Fruit fly (Drosophila melanogaster) whole organism, embryonic: Measurements from ENCODE around the gene Cap-D3.
A peak's percentile ranks its signal among the peaks of the same experiment; 100 is the strongest.

Source experiments
- Abd-B ChIP-seq: fragments of 200-800 bp; sonication (Bioruptor generic); optimal IDR thresholded peaks from 2 replicates; lab custom pipeline; 2018; ENCODE audit warnings: missing biosample characterization, mild to moderate bottlenecking, missing genetic modification characterization, moderate library complexity
- CG10366 ChIP-seq: fragments of 200-800 bp; sonication (Bioruptor generic); IDR thresholded peaks from 2 replicates; pipeline ENCODE4 v1.3.6; 2022; ENCODE audit warnings: missing biosample characterization, missing genetic modification characterization
- CG10462 ChIP-seq: fragments of 200-800 bp; sonication (Bioruptor generic); optimal IDR thresholded peaks from 2 replicates; lab custom pipeline; 2016; ENCODE audit warnings: missing biosample characterization, missing genetic modification characterization
- CG11560 ChIP-seq: fragments of 200-800 bp; sonication (Bioruptor generic); IDR thresholded peaks from 3 replicates; pipeline ENCODE4 v1.3.6; 2022; ENCODE audit warnings: missing biosample characterization, missing genetic modification characterization
- CG1233 ChIP-seq: fragments of 200-800 bp; sonication (Bioruptor generic); optimal IDR thresholded peaks from 4 replicates; lab custom pipeline; 2018; ENCODE audit warnings: missing biosample characterization, mild to moderate bottlenecking, missing genetic modification characterization
- CG12769 ChIP-seq: fragments of 200-800 bp; sonication (Bioruptor generic); optimal IDR thresholded peaks from 2 replicates; lab custom pipeline; 2019; ENCODE audit warnings: missing biosample characterization, mild to moderate bottlenecking, missing genetic modification characterization, moderate library complexity
- CG13287 ChIP-seq: fragments of 200-800 bp; sonication (Bioruptor generic); IDR thresholded peaks from 2 replicates; pipeline ENCODE4 v1.3.6; 2022; ENCODE audit warnings: missing biosample characterization, missing genetic modification characterization; ENCODE audit not compliant: partially characterized antibody
- CG13624 ChIP-seq: fragments of 200-800 bp; sonication (Bioruptor generic); optimal IDR thresholded peaks from 2 replicates; lab custom pipeline; 2016; ENCODE audit warnings: missing biosample characterization, missing genetic modification characterization
- CG14014 ChIP-seq: fragments of 200-800 bp; sonication (Bioruptor generic); IDR thresholded peaks from 2 replicates; pipeline ENCODE4 v1.3.6; 2022; ENCODE audit warnings: missing biosample characterization, missing genetic modification characterization
- CG14050 ChIP-seq: fragments of 200-800 bp; sonication (Bioruptor generic); IDR thresholded peaks from 3 replicates; pipeline ENCODE4 v1.3.6; 2022; ENCODE audit warnings: missing biosample characterization, missing genetic modification characterization
- CG15479 ChIP-seq: fragments of 200-800 bp; sonication (Bioruptor generic); optimal IDR thresholded peaks from 3 replicates; lab custom pipeline; 2019; ENCODE audit warnings: missing biosample characterization, mild to moderate bottlenecking, missing genetic modification characterization, moderate library complexity
- CG1602 ChIP-seq: fragments of 200-800 bp; sonication (Bioruptor generic); optimal IDR thresholded peaks from 3 replicates; lab custom pipeline; 2016; ENCODE audit warnings: missing biosample characterization, missing genetic modification characterization
- CG17186 ChIP-seq: fragments of 200-800 bp; sonication (Bioruptor generic); optimal IDR thresholded peaks from 3 replicates; lab custom pipeline; 2017; ENCODE audit warnings: missing biosample characterization, missing genetic modification reagents, missing genetic modification characterization
- CG17328 ChIP-seq: fragments of 200-800 bp; sonication (Bioruptor generic); IDR thresholded peaks from 2 replicates; pipeline ENCODE4 v1.3.6; 2022; ENCODE audit warnings: missing biosample characterization, missing genetic modification characterization
- CG17385 ChIP-seq: fragments of 200-800 bp; sonication (Bioruptor generic); optimal IDR thresholded peaks from 3 replicates; lab custom pipeline; 2018; ENCODE audit warnings: missing biosample characterization, mild to moderate bottlenecking, missing genetic modification characterization
- CG17912 ChIP-seq: fragments of 200-800 bp; sonication (Bioruptor generic); optimal IDR thresholded peaks from 2 replicates; lab custom pipeline; 2018; ENCODE audit warnings: missing biosample characterization, mild to moderate bottlenecking, missing genetic modification characterization
- CG18262 ChIP-seq: fragments of 200-800 bp; optimal IDR thresholded peaks from 3 replicates; lab custom pipeline; 2019; ENCODE audit warnings: missing biosample characterization, mild to moderate bottlenecking, missing genetic modification characterization, moderate library complexity
- CG3065 ChIP-seq: fragments of 200-800 bp; sonication (Bioruptor generic); optimal IDR thresholded peaks from 2 replicates; lab custom pipeline; 2016; ENCODE audit warnings: missing biosample characterization, missing genetic modification characterization
- CG34376 ChIP-seq: fragments of 200-800 bp; sonication (Bioruptor generic); optimal IDR thresholded peaks from 2 replicates; lab custom pipeline; 2018; ENCODE audit warnings: missing biosample characterization, mild to moderate bottlenecking, missing genetic modification characterization
- CG4404 ChIP-seq: fragments of 200-800 bp; sonication (Bioruptor generic); IDR thresholded peaks from 2 replicates; pipeline ENCODE4 v1.3.6; 2022; ENCODE audit warnings: missing biosample characterization, missing genetic modification characterization
- CG6654 ChIP-seq: fragments of 200-800 bp; sonication (Bioruptor generic); optimal IDR thresholded peaks from 2 replicates; lab custom pipeline; 2017; ENCODE audit warnings: missing biosample characterization, mild to moderate bottlenecking, missing genetic modification characterization
- CG6689 ChIP-seq: fragments of 200-800 bp; sonication (Bioruptor generic); IDR thresholded peaks from 2 replicates; pipeline ENCODE4 v1.3.6; 2022; ENCODE audit warnings: missing biosample characterization, missing genetic modification characterization
- CG7987 ChIP-seq: fragments of 200-800 bp; sonication (Bioruptor generic); optimal IDR thresholded peaks from 2 replicates; lab custom pipeline; 2018; ENCODE audit warnings: missing biosample characterization, mild to moderate bottlenecking, missing genetic modification characterization, moderate library complexity
- Drgx ChIP-seq: fragments of 200-800 bp; sonication (Bioruptor generic); IDR thresholded peaks from 2 replicates; pipeline ENCODE4 v1.3.6; 2022; ENCODE audit warnings: missing biosample characterization, missing genetic modification characterization
- Gug ChIP-seq: fragments of 200-800 bp; sonication (Bioruptor generic); IDR thresholded peaks from 4 replicates; pipeline ENCODE4 v1.3.6; 2022; ENCODE audit warnings: missing biosample characterization, missing genetic modification characterization
- H2.0 ChIP-seq: fragments of 200-800 bp; sonication (Bioruptor generic); IDR thresholded peaks from 2 replicates; pipeline ENCODE4 v1.3.6; 2022; ENCODE audit warnings: missing biosample characterization, missing genetic modification characterization
- HmgZ ChIP-seq: fragments of 200-800 bp; sonication (Bioruptor generic); optimal IDR thresholded peaks from 2 replicates; lab custom pipeline; 2018; ENCODE audit warnings: missing biosample characterization, mild to moderate bottlenecking, missing genetic modification characterization
- Hmx ChIP-seq: fragments of 200-800 bp; sonication (Bioruptor generic); optimal IDR thresholded peaks from 2 replicates; lab custom pipeline; 2016; ENCODE audit warnings: missing biosample characterization, missing genetic modification characterization
- MTF-1 ChIP-seq: fragments of 200-800 bp; sonication (Bioruptor generic); optimal IDR thresholded peaks from 2 replicates; lab custom pipeline; 2018; ENCODE audit warnings: missing biosample characterization, mild to moderate bottlenecking, missing genetic modification characterization, borderline replicate concordance
- Meics ChIP-seq: fragments of 200-800 bp; sonication (Bioruptor generic); optimal IDR thresholded peaks from 2 replicates; lab custom pipeline; 2017; ENCODE audit warnings: missing biosample characterization, mild to moderate bottlenecking, missing genetic modification characterization
- Mes4 ChIP-seq: fragments of 200-800 bp; sonication (Bioruptor generic); optimal IDR thresholded peaks from 2 replicates; lab custom pipeline; 2016; ENCODE audit warnings: missing biosample characterization, missing genetic modification characterization
- NC2β ChIP-seq: fragments of 200-800 bp; sonication (Bioruptor generic); optimal IDR thresholded peaks from 2 replicates; lab custom pipeline; 2016; ENCODE audit warnings: missing biosample characterization, missing genetic modification characterization
- Rx ChIP-seq: fragments of 200-800 bp; sonication (Bioruptor generic); IDR thresholded peaks from 2 replicates; pipeline ENCODE4 v1.3.6; 2022; ENCODE audit warnings: missing biosample characterization, missing genetic modification characterization
- ap ChIP-seq: fragments of 200-800 bp; sonication (Bioruptor generic); IDR thresholded peaks from 2 replicates; pipeline ENCODE4 v1.3.6; 2022; ENCODE audit warnings: missing biosample characterization, missing genetic modification characterization
- ato ChIP-seq: fragments of 200-800 bp; sonication (Bioruptor generic); IDR thresholded peaks from 2 replicates; pipeline ENCODE4 v1.3.6; 2022; ENCODE audit warnings: missing biosample characterization, missing genetic modification characterization; ENCODE audit not compliant: partially characterized antibody
- cas ChIP-seq: fragments of 200-800 bp; sonication (Bioruptor generic); IDR thresholded peaks from 2 replicates; pipeline ENCODE4 v1.3.6; 2022; ENCODE audit warnings: missing biosample characterization, missing genetic modification characterization
- dm ChIP-seq: fragments of 200-800 bp; sonication (Bioruptor generic); optimal IDR thresholded peaks from 3 replicates; lab custom pipeline; 2016; ENCODE audit warnings: missing biosample characterization, missing genetic modification characterization
- eve ChIP-seq, 2 experiments: fragments of >200 bp; optimal IDR thresholded peaks; 2 replicates each; lab custom pipeline; 2017; ENCODE audit warnings: missing biosample characterization in 2 of 2, missing genetic modification characterization in 2 of 2
- fu2 ChIP-seq: fragments of 200-800 bp; sonication (Bioruptor generic); optimal IDR thresholded peaks from 2 replicates; lab custom pipeline; 2016; ENCODE audit warnings: missing biosample characterization, missing genetic modification characterization
- hth ChIP-seq: fragments of >200 bp; optimal IDR thresholded peaks from 2 replicates; lab custom pipeline; 2017; ENCODE audit warnings: inconsistent platforms
- inv ChIP-seq: fragments of 200-800 bp; sonication (Bioruptor generic); IDR thresholded peaks from 2 replicates; pipeline ENCODE4 v1.3.6; 2022; ENCODE audit warnings: missing biosample characterization, missing genetic modification characterization; ENCODE audit not compliant: partially characterized antibody
- mirr ChIP-seq: fragments of 200-800 bp; sonication (Bioruptor generic); optimal IDR thresholded peaks from 3 replicates; lab custom pipeline; 2018; ENCODE audit warnings: missing biosample characterization, mild to moderate bottlenecking, missing genetic modification characterization
- onecut ChIP-seq: fragments of 200-800 bp; sonication (Bioruptor generic); IDR thresholded peaks from 2 replicates; pipeline ENCODE4 v1.3.6; 2022; ENCODE audit warnings: missing biosample characterization, missing genetic modification characterization
- sens ChIP-seq: fragments of 200-800 bp; sonication (Bioruptor generic); peaks from one replicate; lab custom pipeline; 2016; ENCODE audit warnings: missing biosample characterization, missing genetic modification characterization
- sob ChIP-seq: fragments of 200-800 bp; sonication (Bioruptor generic); IDR thresholded peaks from 2 replicates; pipeline ENCODE4 v1.3.6; 2022; ENCODE audit warnings: missing biosample characterization, missing genetic modification characterization
- stc ChIP-seq: fragments of 200-800 bp; sonication (Bioruptor generic); IDR thresholded peaks from 2 replicates; pipeline ENCODE4 v1.3.6; 2022; ENCODE audit warnings: missing biosample characterization, missing genetic modification characterization
- tio ChIP-seq: fragments of 200-800 bp; sonication (Bioruptor generic); optimal IDR thresholded peaks from 2 replicates; lab custom pipeline; 2017; ENCODE audit warnings: missing biosample characterization, missing genetic modification characterization, inconsistent platforms
- tll ChIP-seq, 2 experiments: fragments of 200-800 bp in 1 of 2; fragments of >200 bp in 1 of 2; sonication (Bioruptor generic) in 1 of 2; optimal IDR thresholded peaks; 2 replicates each; lab custom pipeline; 2017 to 2019; ENCODE audit warnings: missing biosample characterization in 2 of 2, missing genetic modification characterization in 2 of 2, mild to moderate bottlenecking in 1 of 2, moderate library complexity in 1 of 2
- vfl ChIP-seq: fragments of 200-800 bp; sonication (Bioruptor generic); optimal IDR thresholded peaks from 2 replicates; lab custom pipeline; 2016; ENCODE audit warnings: missing biosample characterization, missing genetic modification characterization
- vvl ChIP-seq: fragments of 200-800 bp; sonication (Bioruptor generic); IDR thresholded peaks from 2 replicates; pipeline ENCODE4 v1.3.6; 2022; ENCODE audit warnings: missing biosample characterization, missing genetic modification characterization
- zfh1 ChIP-seq: fragments of 200-800 bp; sonication (Bioruptor generic); IDR thresholded peaks from 3 replicates; pipeline ENCODE4 v1.3.6; 2022; ENCODE audit warnings: missing biosample characterization, missing genetic modification characterization

Gene Cap-D3

dm6 chr2L:5496468-5497093, 29.1 kb upstream of the Cap-D3 start (continued):
- TF ChIP-seq CG34376 (GFP tag; lab: Kevin White, UChicago): no peak
- peak; percentile 35 for TF ChIP-seq CG1233 (GFP tag; lab: Kevin White, UChicago)
- no peak; the same call in 1 of the 2 replicates for TF ChIP-seq sob (GFP tag; lab: Robert Waterston, UW)
- TF ChIP-seq CG6654: no peak
- no peak for TF ChIP-seq CG15479 (GFP tag; lab: Kevin White, UChicago)
- peak; percentile 36 for TF ChIP-seq NC2β (GFP tag; lab: Kevin White, UChicago)
- peak; percentile 2 for TF ChIP-seq fu2 (GFP tag; lab: Kevin White, UChicago)
- TF ChIP-seq vfl (GFP tag; lab: Kevin White, UChicago): no peak
- TF ChIP-seq Gug (GFP tag; lab: Robert Waterston, UW): peak; percentile 24; the same call in 1 of the 4 replicates
- TF ChIP-seq CG13624 (GFP tag; lab: Kevin White, UChicago): peak; percentile 44
- peak; percentile 44; the same call in 1 of the 2 replicates for TF ChIP-seq H2.0 (GFP tag; lab: Robert Waterston, UW)
- TF ChIP-seq CG17385: peak; percentile 50
- TF ChIP-seq onecut (GFP tag; lab: Robert Waterston, UW): peak; percentile 43; the same call in 1 of the 2 replicates
- TF ChIP-seq zfh1 (GFP tag; lab: Robert Waterston, UW): peak; percentile 77
- TF ChIP-seq sens (GFP tag; lab: Kevin White, UChicago): peak; percentile 95
- TF ChIP-seq CG18262: peak; percentile 76
- peak; percentile 45 for TF ChIP-seq tio (GFP tag; lab: Kevin White, UChicago)
- peak; percentile 9 for TF ChIP-seq CG10462 (GFP tag; lab: Kevin White, UChicago)
- no peak for TF ChIP-seq mirr (GFP tag; lab: Kevin White, UChicago)
- TF ChIP-seq CG6689: peak; percentile 64; the same call in 1 of the 2 replicates
- no peak for TF ChIP-seq CG17186 (GFP tag; lab: Kevin White, UChicago)
- peak; percentile 65 for TF ChIP-seq vvl (GFP tag; lab: Robert Waterston, UW)
- peak; percentile 34 for TF ChIP-seq CG1602 (GFP tag; lab: Kevin White, UChicago)
- peak; percentile 1 for TF ChIP-seq dm (GFP tag; lab: Kevin White, UChicago)
- no peak for TF ChIP-seq CG17912 (GFP tag; lab: Kevin White, UChicago)
- TF ChIP-seq CG4404: peak; percentile 53; the same call in 1 of the 2 replicates
- TF ChIP-seq inv (GFP tag; lab: Robert Waterston, UW): no peak
- peak; percentile 35 for TF ChIP-seq Mes4 (GFP tag; lab: Kevin White, UChicago)
- TF ChIP-seq CG14014: 0 out of 2 replicates have a peak, but pooled peaks have one; percentile 50
- peak; percentile 18; the same call in 1 of the 2 replicates for TF ChIP-seq Rx (GFP tag; lab: Robert Waterston, UW)
- TF ChIP-seq Hmx (GFP tag; lab: Kevin White, UChicago): no peak
- no peak for TF ChIP-seq stc
- 0 out of 2 replicates have a peak, but pooled peaks have one; percentile 21 for TF ChIP-seq cas
- no peak for TF ChIP-seq CG11560
- peak; percentile 40 for TF ChIP-seq Meics (GFP tag; lab: Kevin White, UChicago)
- TF ChIP-seq eve (GFP tag; optimal IDR thresholded peaks at IDR 0.05; lab: Kevin White, UChicago): no peak
- TF ChIP-seq CG7987 (GFP tag; lab: Kevin White, UChicago): no peak
- no peak for TF ChIP-seq CG14050 (GFP tag; lab: Robert Waterston, UW)
- no peak for TF ChIP-seq hth (lab: Kevin White, UChicago)
- no peak for TF ChIP-seq ato (GFP tag; lab: Robert Waterston, UW)
- TF ChIP-seq CG17328 (GFP tag; lab: Robert Waterston, UW): peak; percentile 73
- peak; percentile 12 for TF ChIP-seq HmgZ (tag; lab: Kevin White, UChicago)
- TF ChIP-seq CG13287 (GFP tag; lab: Robert Waterston, UW): no peak
- no peak for TF ChIP-seq ap (GFP tag; lab: Robert Waterston, UW)
- no peak for TF ChIP-seq Drgx (GFP tag; lab: Robert Waterston, UW)
- TF ChIP-seq CG3065 (GFP tag; lab: Kevin White, UChicago): no peak
- peak; percentile 19 for TF ChIP-seq MTF-1 (GFP tag; lab: Kevin White, UChicago)
- no peak for TF ChIP-seq tll (GFP tag; optimal IDR thresholded peaks at IDR 0.05; lab: Kevin White, UChicago)
- TF ChIP-seq CG12769: peak; percentile 66
- peak; percentile 45 for TF ChIP-seq Abd-B
- peak; percentile 57 for TF ChIP-seq CG10366
